Fruit fly (Drosophila melanogaster) whole organism, pupa: ENCODE measurements around the gene CG7601.

Experiments
- CG10348 ChIP-seq: fragments of 200-800 bp; sonication (Bioruptor generic); IDR thresholded peaks from 2 replicates; pipeline ENCODE4 v1.3.6; 2022; ENCODE audit warnings: missing biosample characterization, missing genetic modification characterization
- CG12605 ChIP-seq: fragments of 200-800 bp; sonication (Bioruptor generic); IDR thresholded peaks from 2 replicates; pipeline ENCODE4 v1.3.6; 2022; ENCODE audit warnings: missing biosample characterization, missing genetic modification characterization
- CG13204 ChIP-seq: fragments of 200-800 bp; sonication (Bioruptor generic); optimal IDR thresholded peaks from 2 replicates; lab custom pipeline; 2018; ENCODE audit warnings: missing biosample characterization, mild to moderate bottlenecking, missing genetic modification characterization, moderate library complexity
- CG14655 ChIP-seq: fragments of 200-800 bp; sonication (Bioruptor generic); optimal IDR thresholded peaks from 3 replicates; lab custom pipeline; 2017; ENCODE audit warnings: mild to moderate bottlenecking, missing biosample characterization, missing genetic modification reagents, missing genetic modification characterization
- CG15710 ChIP-seq: fragments of 200-800 bp; sonication (Bioruptor generic); optimal IDR thresholded peaks from 2 replicates; lab custom pipeline; 2018; ENCODE audit warnings: missing biosample characterization, mild to moderate bottlenecking, missing genetic modification characterization, moderate library complexity
- CG17806 ChIP-seq: fragments of 200-800 bp; sonication (Bioruptor generic); optimal IDR thresholded peaks from 2 replicates; lab custom pipeline; 2018; ENCODE audit warnings: missing biosample characterization, mild to moderate bottlenecking, missing genetic modification characterization, moderate library complexity
- CG32121 ChIP-seq: fragments of 200-800 bp; sonication (Bioruptor generic); IDR thresholded peaks from 2 replicates; pipeline ENCODE4 v1.3.6; 2022; ENCODE audit warnings: missing biosample characterization, missing genetic modification characterization
- CG34367 ChIP-seq: fragments of 200-800 bp; sonication (Bioruptor generic); optimal IDR thresholded peaks from 2 replicates; lab custom pipeline; 2018; ENCODE audit warnings: missing biosample characterization, mild to moderate bottlenecking, missing genetic modification characterization
- CG4496 ChIP-seq: fragments of 200-800 bp; sonication (Bioruptor generic); IDR thresholded peaks from 3 replicates; pipeline ENCODE4 v1.3.6; 2022; ENCODE audit warnings: missing biosample characterization, missing genetic modification characterization
- CG8159 ChIP-seq: fragments of 200-800 bp; sonication (Bioruptor generic); optimal IDR thresholded peaks from 3 replicates; lab custom pipeline; 2018; ENCODE audit warnings: missing biosample characterization, mild to moderate bottlenecking, missing genetic modification characterization, moderate library complexity
- CG8301 ChIP-seq: fragments of 200-800 bp; sonication (Bioruptor generic); optimal IDR thresholded peaks from 2 replicates; lab custom pipeline; 2018; ENCODE audit warnings: missing biosample characterization, mild to moderate bottlenecking, missing genetic modification characterization
- CG9948 ChIP-seq: fragments of 200-800 bp; sonication (Bioruptor generic); optimal IDR thresholded peaks from 2 replicates; lab custom pipeline; 2018; ENCODE audit warnings: missing biosample characterization, mild to moderate bottlenecking, missing genetic modification characterization, moderate library complexity
- D1 ChIP-seq: fragments of 200-800 bp; sonication (Bioruptor generic); optimal IDR thresholded peaks from 2 replicates; lab custom pipeline; 2018; ENCODE audit warnings: missing biosample characterization, mild to moderate bottlenecking, missing genetic modification characterization, moderate library complexity
- EcR ChIP-seq: fragments of 200-800 bp; sonication (Bioruptor generic); optimal IDR thresholded peaks from 3 replicates; lab custom pipeline; 2019; ENCODE audit warnings: missing biosample characterization, missing genetic modification characterization, mild to moderate bottlenecking, moderate library complexity, missing genetic modification reagents
- Ets98B ChIP-seq: fragments of 200-800 bp; sonication (Bioruptor generic); IDR thresholded peaks from 2 replicates; pipeline ENCODE4 v1.3.6; 2022; ENCODE audit warnings: missing biosample characterization, missing genetic modification characterization
- Pif1A ChIP-seq: fragments of 200-800 bp; sonication (Bioruptor generic); optimal IDR thresholded peaks from 3 replicates; lab custom pipeline; 2016; ENCODE audit warnings: missing biosample characterization, missing genetic modification characterization
- Pif1B ChIP-seq: fragments of 200-800 bp; sonication (Bioruptor generic); optimal IDR thresholded peaks from 3 replicates; lab custom pipeline; 2016; ENCODE audit warnings: missing biosample characterization, missing genetic modification characterization
- Snoo ChIP-seq: fragments of 200-800 bp; sonication (Bioruptor generic); optimal IDR thresholded peaks from 3 replicates; lab custom pipeline; 2017; ENCODE audit warnings: missing biosample characterization, mild to moderate bottlenecking, missing genetic modification characterization, inconsistent platforms
- fd96Ca ChIP-seq: fragments of 200-800 bp; sonication (Bioruptor generic); IDR thresholded peaks from 3 replicates; pipeline ENCODE4 v1.3.6; 2022; ENCODE audit warnings: missing biosample characterization, missing genetic modification characterization
- gl ChIP-seq: fragments of 200-800 bp; sonication (Bioruptor generic); optimal IDR thresholded peaks from 2 replicates; lab custom pipeline; 2018; ENCODE audit warnings: missing biosample characterization, mild to moderate bottlenecking, missing genetic modification characterization
- rn ChIP-seq: fragments of 200-800 bp; sonication (Bioruptor generic); IDR thresholded peaks from 2 replicates; pipeline ENCODE4 v1.3.6; 2022; ENCODE audit warnings: missing biosample characterization, missing genetic modification characterization

CG7601 gene

dm6 chr3R:29774360-29775193, 38.0 kb upstream of the CG7601 start:
- TF ChIP-seq CG32121 (GFP tag; lab: Robert Waterston, UW) (peak; percentile 26; the same call in 1 of the 2 replicates), rn (GFP tag; lab: Robert Waterston, UW) (no peak), Ets98B (GFP tag; lab: Robert Waterston, UW) (peak; percentile 56; the same call in 1 of the 2 replicates), CG8301 (tag; lab: Kevin White, UChicago) (no peak), CG13204 (GFP tag; lab: Kevin White, UChicago) (peak; percentile 50), Pif1A (GFP tag; lab: Kevin White, UChicago) (no peak), gl (tag; lab: Kevin White, UChicago) (peak; percentile 9), fd96Ca (GFP tag; lab: Robert Waterston, UW) (peak; percentile 47; the same call in 2 of the 3 replicates), EcR (GFP tag; lab: Kevin White, UChicago) (peak; percentile 41)

DNA sequence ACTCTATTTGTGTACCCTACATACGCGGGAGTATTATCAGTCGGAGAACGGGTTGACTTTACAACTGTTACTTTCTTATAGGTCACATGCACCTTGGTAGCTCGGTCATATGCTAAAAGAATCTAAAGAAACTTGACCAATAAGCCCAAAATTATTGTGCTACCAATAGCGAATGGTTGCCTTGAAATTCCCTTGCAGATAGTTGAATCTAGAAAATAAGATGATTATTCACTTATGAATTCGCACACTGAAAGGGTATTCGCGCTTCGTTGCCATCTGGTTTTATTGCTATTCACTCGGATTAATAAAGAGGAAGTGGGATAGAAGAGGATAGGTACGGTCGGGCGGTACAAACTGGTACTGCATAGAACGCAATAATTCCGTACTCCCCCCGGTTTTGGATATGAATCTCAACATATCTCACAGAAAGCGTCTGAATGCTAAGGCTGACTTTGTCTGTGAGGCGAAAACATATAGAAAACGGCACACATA, 37.3 kb upstream of the CG7601 start:
- TF ChIP-seq EcR (GFP tag; lab: Kevin White, UChicago) (no peak), CG12605 (GFP tag; lab: Robert Waterston, UW) (no peak), gl (tag; lab: Kevin White, UChicago) (peak; percentile 50), CG14655 (GFP tag; lab: Kevin White, UChicago) (peak; percentile 84), Ets98B (GFP tag; lab: Robert Waterston, UW) (peak; percentile 43; the same call in 1 of the 2 replicates), CG8301 (tag; lab: Kevin White, UChicago) (peak; percentile 80), CG32121 (GFP tag; lab: Robert Waterston, UW) (peak; percentile 78), Snoo (tag; lab: Kevin White, UChicago) (peak; percentile 4), CG8159 (tag; lab: Kevin White, UChicago) (peak; percentile 83), CG4496 (GFP tag; lab: Robert Waterston, UW) (peak; percentile 78; the same call in 2 of the 3 replicates), CG13204 (GFP tag; lab: Kevin White, UChicago) (peak; percentile 53), CG34367 (tag; lab: Kevin White, UChicago) (peak; percentile 78), Pif1B (peak; percentile 70), CG10348 (peak; percentile 42), rn (GFP tag; lab: Robert Waterston, UW) (peak; percentile 67; the same call in 1 of the 2 replicates), CG17806 (peak; percentile 68), Pif1A (GFP tag; lab: Kevin White, UChicago) (peak; percentile 82), fd96Ca (GFP tag; lab: Robert Waterston, UW) (peak; percentile 86), CG9948 (tag; lab: Kevin White, UChicago) (peak; percentile 74), D1 (no peak), CG15710 (peak; percentile 86)

- TF ChIP-seq CG8301 (tag; lab: Kevin White, UChicago) (no peak), CG15710 (peak; percentile 19), gl (tag; lab: Kevin White, UChicago) (peak; percentile 41), CG13204 (GFP tag; lab: Kevin White, UChicago) (peak; percentile 99), Pif1A (GFP tag; lab: Kevin White, UChicago) (no peak), EcR (GFP tag; lab: Kevin White, UChicago) (peak; percentile 84), CG32121 (GFP tag; lab: Robert Waterston, UW) (peak; percentile 78), rn (GFP tag; lab: Robert Waterston, UW) (peak; percentile 33; the same call in 1 of the 2 replicates), CG10348 (peak; percentile 54), Ets98B (GFP tag; lab: Robert Waterston, UW) (peak; percentile 70), CG8159 (tag; lab: Kevin White, UChicago) (no peak), fd96Ca (GFP tag; lab: Robert Waterston, UW) (peak; percentile 51; the same call in 2 of the 3 replicates), CG12605 (GFP tag; lab: Robert Waterston, UW) (peak; percentile 68)
- TF ChIP-seq, all 21 proteins: peak for 10
Observed at dm6 chr3R:29772795-29773331, 36.3 kb upstream of the CG7601 start.

DNA sequence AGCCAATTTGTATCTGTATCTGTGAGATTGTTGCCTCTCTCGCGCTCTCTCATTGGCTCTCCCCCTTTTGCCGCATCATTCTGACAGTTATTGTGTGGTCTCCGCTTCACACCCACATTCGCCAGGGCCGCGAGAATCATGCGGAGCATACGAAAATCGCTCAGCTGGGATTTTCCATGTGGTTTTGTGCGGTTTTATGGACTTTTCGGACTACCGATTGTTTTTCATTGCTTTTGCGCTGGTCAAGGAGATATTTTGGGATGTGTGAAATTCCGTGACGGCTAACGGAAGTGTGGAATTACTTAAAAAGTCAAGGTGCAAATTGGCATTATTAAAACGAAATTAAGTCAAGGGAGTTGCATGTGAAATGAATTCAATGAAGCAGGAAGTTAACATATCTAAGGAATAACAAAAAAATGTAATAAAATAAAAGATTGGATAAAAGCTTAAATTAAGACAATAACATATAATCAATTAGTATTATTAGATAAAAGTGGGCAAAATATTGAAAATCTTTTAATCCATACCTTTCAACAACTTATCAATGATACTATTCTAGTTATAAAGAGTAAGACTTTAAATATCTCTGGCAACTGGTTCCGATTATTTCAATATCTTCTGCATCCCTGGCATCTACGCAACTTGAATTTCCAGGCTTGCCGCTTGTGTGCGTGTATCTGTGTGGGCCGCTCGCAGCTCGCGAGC, 35.7 kb upstream of the CG7601 start:
- peak; percentile 35; the same call in 1 of the 3 replicates for TF ChIP-seq CG4496 (GFP tag; lab: Robert Waterston, UW)
- TF ChIP-seq CG34367 (tag; lab: Kevin White, UChicago), result no peak
- TF ChIP-seq Snoo (tag; lab: Kevin White, UChicago), result peak; percentile 23
- TF ChIP-seq gl (tag; lab: Kevin White, UChicago), result no peak
- TF ChIP-seq CG14655 (GFP tag; lab: Kevin White, UChicago), result peak; percentile 73
- TF ChIP-seq CG32121 (GFP tag; lab: Robert Waterston, UW), result no peak
- TF ChIP-seq Pif1A (GFP tag; lab: Kevin White, UChicago), result no peak
- TF ChIP-seq CG13204 (GFP tag; lab: Kevin White, UChicago), result no peak
- TF ChIP-seq rn (GFP tag; lab: Robert Waterston, UW), result no peak
- TF ChIP-seq CG10348, result no peak
- no peak for TF ChIP-seq CG17806
- no peak for TF ChIP-seq CG12605 (GFP tag; lab: Robert Waterston, UW)
- TF ChIP-seq D1, result no peak
- TF ChIP-seq CG8301 (tag; lab: Kevin White, UChicago), result peak; percentile 32
- no peak for TF ChIP-seq Pif1B
- TF ChIP-seq fd96Ca (GFP tag; lab: Robert Waterston, UW), result no peak
- TF ChIP-seq CG8159 (tag; lab: Kevin White, UChicago), result peak; percentile 67
- TF ChIP-seq CG15710, result peak; percentile 13
- no peak for TF ChIP-seq EcR (GFP tag; lab: Kevin White, UChicago)
- TF ChIP-seq CG9948 (tag; lab: Kevin White, UChicago), result peak; percentile 32
- 0 out of 2 replicates have a peak, but pooled peaks have one; percentile 37 for TF ChIP-seq Ets98B (GFP tag; lab: Robert Waterston, UW)
